Worm (Caenorhabditis elegans) whole organism, L1 larva: ENCODE data around the gene tcl-2.

Source experiments
- C04F5.9 ChIP-seq: sonication (generic microtip); optimal IDR thresholded peaks from 2 replicates; lab custom pipeline; 2016; ENCODE audit warnings: missing genetic modification characterization, missing compliant biosample characterization
- C16A3.4 ChIP-seq: fragments of 150-350 bp; optimal IDR thresholded peaks from 2 replicates; lab custom pipeline; 2014; ENCODE audit warnings: missing biosample characterization, missing genetic modification characterization
- C34B4.2 ChIP-seq: sonication (generic microtip); optimal IDR thresholded peaks from 2 replicates; lab custom pipeline; 2017; ENCODE audit warnings: mild to moderate bottlenecking, missing genetic modification characterization, missing compliant biosample characterization
- ama-1 ChIP-seq: fragments of 150-350 bp; optimal IDR thresholded peaks from 2 replicates; lab custom pipeline; 2014
- blmp-1 ChIP-seq: fragments of 150-350 bp; optimal IDR thresholded peaks from 2 replicates; lab custom pipeline; 2014; ENCODE audit warnings: missing biosample characterization, missing genetic modification characterization
- ceh-8 ChIP-seq: fragments of 200-800 bp; sonication (Bioruptor generic); optimal IDR thresholded peaks from 2 replicates; lab custom pipeline; 2018; ENCODE audit warnings: mild to moderate bottlenecking, missing genetic modification characterization, moderate library complexity, missing compliant biosample characterization
- ceh-90 ChIP-seq: sonication (generic microtip); optimal IDR thresholded peaks from 2 replicates; lab custom pipeline; 2016; ENCODE audit warnings: missing genetic modification characterization, missing compliant biosample characterization
- ces-1 ChIP-seq: fragments of 150-350 bp; optimal IDR thresholded peaks from 2 replicates; lab custom pipeline; 2014; ENCODE audit warnings: missing biosample characterization, missing genetic modification reagents, missing genetic modification characterization
- dpl-1 ChIP-seq, 3 experiments: fragments of 150-350 bp in 2 of 3; sonication (generic microtip) in 1 of 3; optimal IDR thresholded peaks; 2 replicates each; lab custom pipeline; 2014 to 2017; ENCODE audit warnings: missing biosample characterization in 3 of 3, missing genetic modification characterization in 3 of 3, missing genetic modification reagents in 3 of 3
- dsc-1 ChIP-seq: sonication (generic microtip); optimal IDR thresholded peaks from 2 replicates; lab custom pipeline; 2016; ENCODE audit warnings: mild to moderate bottlenecking, missing genetic modification characterization, missing compliant biosample characterization
- efl-3 ChIP-seq: fragments of 200-800 bp; sonication (Bioruptor generic); optimal IDR thresholded peaks from 2 replicates; lab custom pipeline; 2018; ENCODE audit warnings: mild to moderate bottlenecking, missing genetic modification characterization, missing compliant biosample characterization
- egl-13 ChIP-seq: sonication (generic microtip); optimal IDR thresholded peaks from 2 replicates; lab custom pipeline; 2016; ENCODE audit warnings: missing genotype, missing genetic modification reagents, missing genetic modification characterization, missing compliant biosample characterization
- egl-27 ChIP-seq, 2 experiments: fragments of 150-350 bp in 1 of 2; sonication (generic microtip); optimal IDR thresholded peaks; 3 replicates each; lab custom pipeline; 2017 to 2018; ENCODE audit warnings: missing biosample characterization in 2 of 2, missing genetic modification characterization in 2 of 2, missing genetic modification reagents in 2 of 2
- elt-3 ChIP-seq, 6 experiments: fragments of 150-350 bp in 1 of 6; sonication (generic microtip); optimal IDR thresholded peaks; 2 replicates each; lab custom pipeline; 2017 to 2018; ENCODE audit warnings: missing biosample characterization in 6 of 6, missing genetic modification characterization in 6 of 6, inconsistent platforms in 1 of 6
- fkh-8 ChIP-seq: sonication (generic microtip); optimal IDR thresholded peaks from 2 replicates; lab custom pipeline; 2016; ENCODE audit warnings: mild to moderate bottlenecking, missing genetic modification characterization, missing compliant biosample characterization
- fos-1 ChIP-seq: fragments of 150-350 bp; optimal IDR thresholded peaks from 2 replicates; lab custom pipeline; 2014; ENCODE audit warnings: missing biosample characterization, missing genetic modification characterization
- hlh-17 ChIP-seq: fragments of 200-800 bp; sonication (Bioruptor generic); optimal IDR thresholded peaks from 2 replicates; lab custom pipeline; 2018; ENCODE audit warnings: missing genetic modification characterization, mild to moderate bottlenecking, missing compliant biosample characterization, moderate library complexity, borderline replicate concordance
- hlh-4 ChIP-seq: sonication (generic microtip); optimal IDR thresholded peaks from 2 replicates; lab custom pipeline; 2016; ENCODE audit warnings: mild to moderate bottlenecking, missing genetic modification characterization, missing compliant biosample characterization
- hpl-2 ChIP-seq: fragments of 150-350 bp; optimal IDR thresholded peaks from 2 replicates; lab custom pipeline; 2014; ENCODE audit warnings: missing biosample characterization, missing genetic modification reagents, missing genetic modification characterization
- isw-1 ChIP-seq: fragments of 200-800 bp; sonication (Bioruptor generic); IDR thresholded peaks from 2 replicates; pipeline ENCODE4 v1.3.6; 2022; ENCODE audit warnings: missing genetic modification characterization, missing compliant biosample characterization
- jun-1 ChIP-seq: fragments of 150-350 bp; optimal IDR thresholded peaks from 2 replicates; lab custom pipeline; 2014; ENCODE audit warnings: missing biosample characterization, missing genetic modification reagents, missing genetic modification characterization
- lin-13 ChIP-seq: fragments of 150-350 bp; optimal IDR thresholded peaks from 2 replicates; lab custom pipeline; 2014; ENCODE audit warnings: missing biosample characterization, missing genetic modification reagents, missing genetic modification characterization
- lin-15B ChIP-seq: fragments of 150-350 bp; sonication (generic microtip); optimal IDR thresholded peaks from 3 replicates; lab custom pipeline; 2014; ENCODE audit warnings: missing biosample characterization, missing genetic modification characterization
- lir-3 ChIP-seq: sonication (generic microtip); optimal IDR thresholded peaks from 2 replicates; lab custom pipeline; 2016; ENCODE audit warnings: mild to moderate bottlenecking, missing genetic modification characterization, moderate library complexity, missing compliant biosample characterization; ENCODE audit not compliant: poor library complexity
- mab-9 ChIP-seq: fragments of 200-800 bp; sonication (Bioruptor generic); IDR thresholded peaks from 2 replicates; pipeline ENCODE4 v1.3.6; 2022; ENCODE audit warnings: missing genetic modification reagents, missing genetic modification characterization, missing compliant biosample characterization
- mdl-1 ChIP-seq, 2 experiments: fragments of 150-350 bp; optimal IDR thresholded peaks; 2 replicates each; lab custom pipeline; 2014 to 2017; ENCODE audit warnings: missing biosample characterization in 2 of 2, missing genetic modification characterization in 2 of 2, inconsistent platforms in 1 of 2
- mef-2 ChIP-seq: fragments of 150-350 bp; optimal IDR thresholded peaks from 2 replicates; lab custom pipeline; 2014; ENCODE audit warnings: missing biosample characterization, missing genetic modification characterization
- nhr-19 ChIP-seq: fragments of 200-800 bp; sonication (Bioruptor generic); conservative IDR thresholded peaks from 2 replicates; pipeline ENCODE4 v1.3.6; 2022; ENCODE audit warnings: missing genetic modification characterization, missing compliant biosample characterization
- nhr-47 ChIP-seq: sonication (generic microtip); optimal IDR thresholded peaks from 2 replicates; lab custom pipeline; 2016; ENCODE audit warnings: mild to moderate bottlenecking, missing genetic modification characterization, moderate library complexity, missing compliant biosample characterization
- nhr-76 ChIP-seq: sonication (generic microtip); optimal IDR thresholded peaks from 2 replicates; lab custom pipeline; 2017; ENCODE audit warnings: missing biosample characterization, missing genetic modification characterization
- nhr-77 ChIP-seq: fragments of 150-350 bp; optimal IDR thresholded peaks from 2 replicates; lab custom pipeline; 2014; ENCODE audit warnings: missing biosample characterization, missing genetic modification characterization
- nhr-84 ChIP-seq: sonication (generic microtip); optimal IDR thresholded peaks from 2 replicates; lab custom pipeline; 2017; ENCODE audit warnings: missing biosample characterization, missing genetic modification characterization
- pag-3 ChIP-seq: sonication (generic microtip); optimal IDR thresholded peaks from 2 replicates; lab custom pipeline; 2017; ENCODE audit warnings: missing genetic modification characterization, mild to moderate bottlenecking, missing compliant biosample characterization, antibody characterized with exemption, borderline replicate concordance; ENCODE audit not compliant: insufficient read depth
- pax-3 ChIP-seq: fragments of 200-800 bp; sonication (Bioruptor generic); optimal IDR thresholded peaks from 2 replicates; lab custom pipeline; 2018; ENCODE audit warnings: mild to moderate bottlenecking, missing genetic modification characterization, moderate library complexity, missing compliant biosample characterization
- pqm-1 ChIP-seq: sonication (generic microtip); optimal IDR thresholded peaks from 3 replicates; lab custom pipeline; 2017; ENCODE audit warnings: missing biosample characterization, missing genetic modification characterization
- snu-23 ChIP-seq: sonication (generic microtip); optimal IDR thresholded peaks from 2 replicates; lab custom pipeline; 2016; ENCODE audit warnings: missing genetic modification characterization, missing compliant biosample characterization
- sptf-1 ChIP-seq: fragments of 150-350 bp; optimal IDR thresholded peaks from 2 replicates; lab custom pipeline; 2014; ENCODE audit warnings: missing biosample characterization, missing genetic modification characterization
- sup-37 ChIP-seq: fragments of 200-800 bp; sonication (Bioruptor generic); optimal IDR thresholded peaks from 2 replicates; lab custom pipeline; 2018; ENCODE audit warnings: mild to moderate bottlenecking, missing genetic modification characterization, missing compliant biosample characterization
- tbx-2 ChIP-seq: sonication (generic microtip); optimal IDR thresholded peaks from 2 replicates; lab custom pipeline; 2016; ENCODE audit warnings: missing genetic modification characterization, missing compliant biosample characterization
- tlp-1 ChIP-seq: fragments of 150-350 bp; optimal IDR thresholded peaks from 2 replicates; lab custom pipeline; 2014; ENCODE audit warnings: missing biosample characterization, missing genetic modification characterization
- unc-130 ChIP-seq: fragments of 150-350 bp; optimal IDR thresholded peaks from 2 replicates; lab custom pipeline; 2017; ENCODE audit warnings: missing biosample characterization, missing genetic modification characterization, inconsistent platforms
- unc-30 ChIP-seq: sonication (generic microtip); optimal IDR thresholded peaks from 2 replicates; lab custom pipeline; 2017; ENCODE audit warnings: missing biosample characterization, missing genetic modification characterization
- unc-62 ChIP-seq: fragments of 150-350 bp; optimal IDR thresholded peaks from 2 replicates; lab custom pipeline; 2014; ENCODE audit warnings: missing biosample characterization, missing genetic modification reagents, missing genetic modification characterization
- unc-86 ChIP-seq: sonication (generic microtip); optimal IDR thresholded peaks from 2 replicates; lab custom pipeline; 2016; ENCODE audit warnings: missing genetic modification characterization, missing compliant biosample characterization
- unc-98 ChIP-seq: fragments of 200-800 bp; sonication (Bioruptor generic); IDR thresholded peaks from 2 replicates; pipeline ENCODE4 v1.3.6; 2022; ENCODE audit warnings: missing genetic modification characterization, missing compliant biosample characterization
- vab-15 ChIP-seq: sonication (generic microtip); optimal IDR thresholded peaks from 2 replicates; lab custom pipeline; 2017; ENCODE audit warnings: missing genotype, mild to moderate bottlenecking, missing genetic modification characterization, missing compliant biosample characterization
- zip-4 ChIP-seq: fragments of 200-800 bp; sonication (Bioruptor generic); optimal IDR thresholded peaks from 2 replicates; lab custom pipeline; 2018; ENCODE audit warnings: mild to moderate bottlenecking, missing genetic modification characterization, moderate library complexity, missing compliant biosample characterization
- ztf-11 ChIP-seq, 2 experiments: sonication (generic microtip); optimal IDR thresholded peaks; 2 replicates each; lab custom pipeline; 2016 to 2017; ENCODE audit warnings: missing genetic modification characterization in 2 of 2, missing biosample characterization in 1 of 2, missing compliant biosample characterization in 1 of 2

tcl-2 gene

ce11 chrIV:147819-148218, 31.1 kb upstream of the tcl-2 start, which contains the start of gene col-99:
TSS of gene col-99 (minus strand) at chrIV:147919.
- TF ChIP-seq zip-4 (GFP tag; lab: Kevin White, UChicago), result no peak
- no peak for TF ChIP-seq C04F5.9 (tag; lab: Kevin White, UChicago)
- no peak for TF ChIP-seq mef-2
- TF ChIP-seq tlp-1 (tag; lab: Kevin White, UChicago), result no peak
- TF ChIP-seq pag-3 (tag; lab: Kevin White, UChicago), result no peak
- no peak for TF ChIP-seq mab-9 (GFP tag; lab: Robert Waterston, UW)
- no peak for TF ChIP-seq fkh-8 (tag; lab: Kevin White, UChicago)
- TF ChIP-seq lir-3 (tag; lab: Kevin White, UChicago), result no peak
- TF ChIP-seq pax-3 (tag; lab: Kevin White, UChicago), result no peak
- no peak for TF ChIP-seq C34B4.2 (tag; lab: Kevin White, UChicago)
- no peak for TF ChIP-seq mdl-1 (tag; optimal IDR thresholded peaks at IDR 0.05; lab: Kevin White, UChicago)
- TF ChIP-seq unc-86 (tag; lab: Kevin White, UChicago), result no peak
- TF ChIP-seq nhr-77 (tag; lab: Kevin White, UChicago), result no peak
- no peak for TF ChIP-seq egl-13 (tag; lab: Kevin White, UChicago)
- TF ChIP-seq egl-27 (tag; optimal IDR thresholded peaks at IDR 0.05; lab: Kevin White, UChicago), result no peak

- TF ChIP-seq ces-1 (GFP tag; lab: Kevin White, UChicago) (no peak), blmp-1 (peak; percentile 5), unc-130 (tag; lab: Kevin White, UChicago) (no peak), fkh-8 (tag; lab: Kevin White, UChicago) (no peak)
These were observed 30.1 kb upstream of the tcl-2 start for ce11 chrIV:148756-149155.

- TF ChIP-seq snu-23 (GFP tag; lab: Kevin White, UChicago), result no peak
- no peak for TF ChIP-seq sup-37 (GFP tag; lab: Kevin White, UChicago)
- no peak for TF ChIP-seq unc-62 (GFP tag; lab: Kevin White, UChicago)
- no peak for TF ChIP-seq jun-1 (tag; lab: Kevin White, UChicago)
- TF ChIP-seq tbx-2 (tag; lab: Kevin White, UChicago), result no peak
- TF ChIP-seq efl-3 (GFP tag; lab: Kevin White, UChicago), result no peak
- TF ChIP-seq lin-15B (tag; lab: Kevin White, UChicago), result no peak
- no peak for TF ChIP-seq dpl-1 (GFP tag; optimal IDR thresholded peaks at IDR 0.05; lab: Kevin White, UChicago)
- no peak for TF ChIP-seq hlh-17 (GFP tag; lab: Kevin White, UChicago)
- no peak for TF ChIP-seq elt-3 (tag; optimal IDR thresholded peaks at IDR 0.05; lab: Kevin White, UChicago)
- TF ChIP-seq pqm-1, result no peak
- no peak for TF ChIP-seq egl-27 (tag; optimal IDR thresholded peaks at IDR 0.05; lab: Kevin White, UChicago)
- TF ChIP-seq isw-1, result no peak
- TF ChIP-seq C04F5.9 (tag; lab: Kevin White, UChicago), result no peak
- TF ChIP-seq nhr-47 (tag; lab: Kevin White, UChicago), result no peak
- TF ChIP-seq vab-15 (tag; lab: Kevin White, UChicago), result no peak
- TF ChIP-seq dsc-1 (tag; lab: Kevin White, UChicago), result no peak
- no peak for TF ChIP-seq ztf-11 (tag; optimal IDR thresholded peaks at IDR 0.05; lab: Kevin White, UChicago)
- TF ChIP-seq nhr-76 (tag; lab: Kevin White, UChicago), result no peak
These were observed 29.1 kb upstream of the tcl-2 start for ce11 chrIV:149794-150193.

- TF ChIP-seq unc-30 (tag; lab: Kevin White, UChicago) (no peak), ama-1 (lab: Kevin White, UChicago) (no peak), C16A3.4 (no peak), mab-9 (GFP tag; lab: Robert Waterston, UW) (no peak), nhr-19 (GFP tag; lab: Robert Waterston, UW) (no peak), hpl-2 (no peak), nhr-84 (tag; lab: Kevin White, UChicago) (no peak), elt-3 (tag; optimal IDR thresholded peaks at IDR 0.05; lab: Kevin White, UChicago) (no peak), ceh-8 (GFP tag; lab: Kevin White, UChicago) (no peak), unc-98 (GFP tag; lab: Robert Waterston, UW) (no peak), pax-3 (tag; lab: Kevin White, UChicago) (no peak), sptf-1 (tag; lab: Kevin White, UChicago) (no peak), ceh-90 (no peak), lin-13 (GFP tag; lab: Kevin White, UChicago) (no peak), fos-1 (tag; lab: Kevin White, UChicago) (no peak), hlh-4 (tag; lab: Kevin White, UChicago) (no peak)
These were observed 21.1 kb upstream of the tcl-2 start, which contains the start of gene gegf-1 for ce11 chrIV:157809-158208. TSS of gene gegf-1 (minus strand) at chrIV:157909.
